Worm (Caenorhabditis elegans) whole organism, L4 larva: ENCODE data around the gene klo-2.
"Not testable (repeated sequence)": the region's sequence is repeated elsewhere in the genome, so short reads cannot be mapped to it uniquely, and the experiment has no call there.

Experiments
- aha-1 ChIP-seq: fragments of 150-350 bp; peaks from one replicate; lab custom pipeline; 2014; ENCODE audit warnings: missing biosample characterization, missing genetic modification characterization
- dpl-1 ChIP-seq: fragments of 150-350 bp; optimal IDR thresholded peaks from 2 replicates; lab custom pipeline; 2014; ENCODE audit warnings: missing biosample characterization, missing genetic modification reagents, missing genetic modification characterization
- lin-39 ChIP-seq: fragments of 150-350 bp; optimal IDR thresholded peaks from 2 replicates; lab custom pipeline; 2014; ENCODE audit warnings: missing biosample characterization, missing genetic modification reagents, missing genetic modification characterization
- nhr-10 ChIP-seq: fragments of 150-350 bp; optimal IDR thresholded peaks from 2 replicates; lab custom pipeline; 2014; ENCODE audit warnings: missing biosample characterization, missing genetic modification characterization
- pqm-1 ChIP-seq: sonication (generic microtip); optimal IDR thresholded peaks from 2 replicates; lab custom pipeline; 2017; ENCODE audit warnings: missing biosample characterization, missing genetic modification characterization
- set-16 ChIP-seq: fragments of 200-800 bp; sonication (Bioruptor generic); IDR thresholded peaks from 2 replicates; pipeline ENCODE4 v1.3.6; 2022; ENCODE audit warnings: missing genetic modification reagents, missing genetic modification characterization, missing compliant biosample characterization

- not testable (repeated sequence) for TF ChIP-seq nhr-10; pqm-1 (tag; lab: Kevin White, UChicago); aha-1 (tag; lab: Kevin White, UChicago); lin-39 (tag; lab: Kevin White, UChicago); set-16 (GFP tag; lab: Robert Waterston, UW); dpl-1 (GFP tag; lab: Kevin White, UChicago)
Observed at ce11 chrIII:2460403-2460802, 14.4 kb downstream of the klo-2 start.
